Worm (Caenorhabditis elegans) whole organism, L1 larva: ENCODE data around the gene nhr-237.

Experiments used
- C16A3.4 ChIP-seq: fragments of 150-350 bp; optimal IDR thresholded peaks from 2 replicates; lab custom pipeline; 2014; ENCODE audit warnings: missing biosample characterization, missing genetic modification characterization
- F16B12.6 ChIP-seq: fragments of 150-350 bp; optimal IDR thresholded peaks from 2 replicates; lab custom pipeline; 2014; ENCODE audit warnings: missing biosample characterization, missing genetic modification characterization
- aly-2 ChIP-seq: fragments of 150-350 bp; optimal IDR thresholded peaks from 2 replicates; lab custom pipeline; 2014; ENCODE audit warnings: missing biosample characterization, missing genetic modification characterization
- blmp-1 ChIP-seq: fragments of 150-350 bp; optimal IDR thresholded peaks from 2 replicates; lab custom pipeline; 2014; ENCODE audit warnings: missing biosample characterization, missing genetic modification characterization
- ceh-63 ChIP-seq: fragments of 200-800 bp; sonication (Bioruptor generic); optimal IDR thresholded peaks from 2 replicates; lab custom pipeline; 2018; ENCODE audit warnings: mild to moderate bottlenecking, missing genetic modification characterization, missing compliant biosample characterization
- ceh-90 ChIP-seq: sonication (generic microtip); optimal IDR thresholded peaks from 2 replicates; lab custom pipeline; 2016; ENCODE audit warnings: missing genetic modification characterization, missing compliant biosample characterization
- dpl-1 ChIP-seq, 3 experiments: fragments of 150-350 bp in 2 of 3; sonication (generic microtip) in 1 of 3; optimal IDR thresholded peaks; 2 replicates each; lab custom pipeline; 2014 to 2017; ENCODE audit warnings: missing biosample characterization in 3 of 3, missing genetic modification characterization in 3 of 3, missing genetic modification reagents in 3 of 3
- dsc-1 ChIP-seq: sonication (generic microtip); optimal IDR thresholded peaks from 2 replicates; lab custom pipeline; 2016; ENCODE audit warnings: mild to moderate bottlenecking, missing genetic modification characterization, missing compliant biosample characterization
- efl-1 ChIP-seq, 4 experiments: fragments of 150-350 bp; optimal IDR thresholded peaks in 3 of 4; peaks in 1 of 4; 1 replicate in 1 of 4; 2 replicates in 3 of 4; lab custom pipeline; 2014; ENCODE audit warnings: missing biosample characterization in 2 of 4, missing genetic modification characterization in 2 of 4, missing genetic modification reagents in 2 of 4
- fkh-4 ChIP-seq: sonication (generic microtip); optimal IDR thresholded peaks from 2 replicates; lab custom pipeline; 2016; ENCODE audit warnings: missing compliant biosample characterization, missing genetic modification characterization, borderline replicate concordance
- fkh-8 ChIP-seq: sonication (generic microtip); optimal IDR thresholded peaks from 2 replicates; lab custom pipeline; 2016; ENCODE audit warnings: mild to moderate bottlenecking, missing genetic modification characterization, missing compliant biosample characterization
- grh-1 ChIP-seq: fragments of 200-800 bp; sonication (Bioruptor generic); IDR thresholded peaks from 2 replicates; pipeline ENCODE4 v1.3.6; 2022; ENCODE audit warnings: missing genetic modification reagents, missing genetic modification characterization, missing compliant biosample characterization
- hpl-2 ChIP-seq: fragments of 150-350 bp; optimal IDR thresholded peaks from 2 replicates; lab custom pipeline; 2014; ENCODE audit warnings: missing biosample characterization, missing genetic modification reagents, missing genetic modification characterization
- irx-1 ChIP-seq: sonication (generic microtip); optimal IDR thresholded peaks from 2 replicates; lab custom pipeline; 2016; ENCODE audit warnings: missing genetic modification characterization, missing compliant biosample characterization
- isw-1 ChIP-seq: fragments of 200-800 bp; sonication (Bioruptor generic); IDR thresholded peaks from 2 replicates; pipeline ENCODE4 v1.3.6; 2022; ENCODE audit warnings: missing genetic modification characterization, missing compliant biosample characterization
- lin-35 ChIP-seq, 2 experiments: fragments of 150-350 bp; optimal IDR thresholded peaks; 2 replicates each; lab custom pipeline; 2014; ENCODE audit warnings: missing biosample characterization in 2 of 2, missing genetic modification characterization in 2 of 2, missing genetic modification reagents in 2 of 2
- lin-39 ChIP-seq: fragments of 150-350 bp; optimal IDR thresholded peaks from 2 replicates; lab custom pipeline; 2014; ENCODE audit warnings: missing biosample characterization, missing genetic modification reagents, missing genetic modification characterization
- lir-3 ChIP-seq: sonication (generic microtip); optimal IDR thresholded peaks from 2 replicates; lab custom pipeline; 2016; ENCODE audit warnings: mild to moderate bottlenecking, missing genetic modification characterization, moderate library complexity, missing compliant biosample characterization; ENCODE audit not compliant: poor library complexity
- lsy-2 ChIP-seq, 2 experiments: fragments of 150-350 bp; optimal IDR thresholded peaks; 2 replicates each; lab custom pipeline; 2014; ENCODE audit warnings: missing biosample characterization in 2 of 2, missing genetic modification characterization in 2 of 2
- mab-9 ChIP-seq: fragments of 200-800 bp; sonication (Bioruptor generic); IDR thresholded peaks from 2 replicates; pipeline ENCODE4 v1.3.6; 2022; ENCODE audit warnings: missing genetic modification reagents, missing genetic modification characterization, missing compliant biosample characterization
- mep-1 ChIP-seq: fragments of 150-350 bp; optimal IDR thresholded peaks from 2 replicates; lab custom pipeline; 2014; ENCODE audit warnings: missing biosample characterization, missing genetic modification characterization
- nhr-11 ChIP-seq: fragments of 150-350 bp; optimal IDR thresholded peaks from 2 replicates; lab custom pipeline; 2014; ENCODE audit warnings: missing biosample characterization, missing genetic modification characterization
- nhr-12 ChIP-seq: sonication (generic microtip); optimal IDR thresholded peaks from 2 replicates; lab custom pipeline; 2017; ENCODE audit warnings: missing biosample characterization, missing genetic modification characterization
- nhr-19 ChIP-seq: fragments of 200-800 bp; sonication (Bioruptor generic); conservative IDR thresholded peaks from 2 replicates; pipeline ENCODE4 v1.3.6; 2022; ENCODE audit warnings: missing genetic modification characterization, missing compliant biosample characterization
- nhr-20 ChIP-seq: sonication (generic microtip); optimal IDR thresholded peaks from 2 replicates; lab custom pipeline; 2016; ENCODE audit warnings: mild to moderate bottlenecking, missing genetic modification characterization, missing compliant biosample characterization
- nhr-237 ChIP-seq: fragments of 150-350 bp; optimal IDR thresholded peaks from 2 replicates; lab custom pipeline; 2014; ENCODE audit warnings: missing biosample characterization, missing genetic modification characterization
- nhr-28 ChIP-seq: fragments of 150-350 bp; optimal IDR thresholded peaks from 2 replicates; lab custom pipeline; 2014; ENCODE audit warnings: missing biosample characterization, missing genetic modification characterization
- nhr-47 ChIP-seq: sonication (generic microtip); optimal IDR thresholded peaks from 2 replicates; lab custom pipeline; 2016; ENCODE audit warnings: mild to moderate bottlenecking, missing genetic modification characterization, moderate library complexity, missing compliant biosample characterization
- nhr-71 ChIP-seq: sonication (generic microtip); optimal IDR thresholded peaks from 2 replicates; lab custom pipeline; 2016; ENCODE audit warnings: mild to moderate bottlenecking, missing genetic modification characterization, moderate library complexity, missing compliant biosample characterization
- nhr-76 ChIP-seq: sonication (generic microtip); optimal IDR thresholded peaks from 2 replicates; lab custom pipeline; 2017; ENCODE audit warnings: missing biosample characterization, missing genetic modification characterization
- nhr-84 ChIP-seq: sonication (generic microtip); optimal IDR thresholded peaks from 2 replicates; lab custom pipeline; 2017; ENCODE audit warnings: missing biosample characterization, missing genetic modification characterization
- nhr-85 ChIP-seq: sonication (generic microtip); peaks from one replicate; lab custom pipeline; 2016; ENCODE audit warnings: missing genetic modification characterization, inconsistent platforms, missing compliant biosample characterization
- pax-3 ChIP-seq: fragments of 200-800 bp; sonication (Bioruptor generic); optimal IDR thresholded peaks from 2 replicates; lab custom pipeline; 2018; ENCODE audit warnings: mild to moderate bottlenecking, missing genetic modification characterization, moderate library complexity, missing compliant biosample characterization
- skn-1 ChIP-seq: fragments of 150-350 bp; optimal IDR thresholded peaks from 2 replicates; lab custom pipeline; 2014; ENCODE audit warnings: missing biosample characterization, missing genetic modification characterization
- snpc-4 ChIP-seq: fragments of 150-350 bp; optimal IDR thresholded peaks from 2 replicates; lab custom pipeline; 2014; ENCODE audit warnings: missing biosample characterization, missing genetic modification characterization
- snu-23 ChIP-seq: sonication (generic microtip); optimal IDR thresholded peaks from 2 replicates; lab custom pipeline; 2016; ENCODE audit warnings: missing genetic modification characterization, missing compliant biosample characterization
- sptf-1 ChIP-seq: fragments of 150-350 bp; optimal IDR thresholded peaks from 2 replicates; lab custom pipeline; 2014; ENCODE audit warnings: missing biosample characterization, missing genetic modification characterization
- tbx-2 ChIP-seq: sonication (generic microtip); optimal IDR thresholded peaks from 2 replicates; lab custom pipeline; 2016; ENCODE audit warnings: missing genetic modification characterization, missing compliant biosample characterization
- tlp-1 ChIP-seq: fragments of 150-350 bp; optimal IDR thresholded peaks from 2 replicates; lab custom pipeline; 2014; ENCODE audit warnings: missing biosample characterization, missing genetic modification characterization
- unc-130 ChIP-seq: fragments of 150-350 bp; optimal IDR thresholded peaks from 2 replicates; lab custom pipeline; 2017; ENCODE audit warnings: missing biosample characterization, missing genetic modification characterization, inconsistent platforms
- unc-98 ChIP-seq: fragments of 200-800 bp; sonication (Bioruptor generic); IDR thresholded peaks from 2 replicates; pipeline ENCODE4 v1.3.6; 2022; ENCODE audit warnings: missing genetic modification characterization, missing compliant biosample characterization
- ztf-11 ChIP-seq, 2 experiments: sonication (generic microtip); optimal IDR thresholded peaks; 2 replicates each; lab custom pipeline; 2016 to 2017; ENCODE audit warnings: missing genetic modification characterization in 2 of 2, missing biosample characterization in 1 of 2, missing compliant biosample characterization in 1 of 2
- ztf-4 ChIP-seq: fragments of 150-350 bp; optimal IDR thresholded peaks from 2 replicates; lab custom pipeline; 2014; ENCODE audit warnings: missing biosample characterization, missing genetic modification characterization

Gene nhr-237

ce11 chrV:1600561-1601088 lies 26.0 kb downstream of the nhr-237 start, which contains the start of gene F16B4.2:
Gene F16B4.2, plus strand, starts transcription at chrV:1601038.
- no peak for TF ChIP-seq unc-98 (GFP tag; lab: Robert Waterston, UW)
- TF ChIP-seq efl-1 (optimal IDR thresholded peaks at IDR 0.05; lab: Kevin White, UChicago) = no peak
- TF ChIP-seq efl-1 (GFP tag; optimal IDR thresholded peaks at IDR 0.05 in 1 of 2; lab: Kevin White, UChicago) = peak in 1 of 2 experiments; percentile 72
- no peak for TF ChIP-seq mab-9 (GFP tag; lab: Robert Waterston, UW)
- TF ChIP-seq nhr-47 (tag; lab: Kevin White, UChicago) = no peak

- TF ChIP-seq nhr-20 (peak; percentile 6), nhr-71 (tag; lab: Kevin White, UChicago) (peak; percentile 29), snu-23 (GFP tag; lab: Kevin White, UChicago) (peak; percentile 14), lin-35 (GFP tag; optimal IDR thresholded peaks at IDR 0.05; lab: Kevin White, UChicago) (peak in 1 of 2 experiments; percentile 28), efl-1 (optimal IDR thresholded peaks at IDR 0.05; lab: Kevin White, UChicago) (peak in 1 of 2 experiments; percentile 15), efl-1 (GFP tag; optimal IDR thresholded peaks at IDR 0.05 in 1 of 2; lab: Kevin White, UChicago) (peak in 1 of 2 experiments; percentile 87), dpl-1 (GFP tag; optimal IDR thresholded peaks at IDR 0.05; lab: Kevin White, UChicago) (peak in 1 of 3 experiments; percentile 20)
Observed at ce11 chrV:1599088-1599487, 27.5 kb downstream of the nhr-237 start.

- no peak for TF ChIP-seq lin-39
- TF ChIP-seq fkh-4 (tag; lab: Kevin White, UChicago) = no peak
- no peak for TF ChIP-seq isw-1
- no peak for TF ChIP-seq tlp-1
- no peak for TF ChIP-seq C16A3.4 (tag; lab: Kevin White, UChicago)
- TF ChIP-seq fkh-8 (tag; lab: Kevin White, UChicago) = no peak
- no peak for TF ChIP-seq lsy-2 (tag; optimal IDR thresholded peaks at IDR 0.05; lab: Kevin White, UChicago)
- TF ChIP-seq snu-23 (GFP tag; lab: Kevin White, UChicago) = no peak
- no peak for TF ChIP-seq unc-98 (GFP tag; lab: Robert Waterston, UW)
- TF ChIP-seq, all 84 proteins: peak for 0
Observed at ce11 chrV:1594554-1595092, 32.0 kb downstream of the nhr-237 start.

- TF ChIP-seq ztf-4 = no peak
- TF ChIP-seq blmp-1 (tag; lab: Kevin White, UChicago) = peak; percentile 75
- no peak for TF ChIP-seq aly-2
- TF ChIP-seq unc-130 (tag; lab: Kevin White, UChicago) = no peak
- TF ChIP-seq tbx-2 (tag; lab: Kevin White, UChicago) = no peak
- TF ChIP-seq nhr-71 (tag; lab: Kevin White, UChicago) = peak; percentile 17
- TF ChIP-seq nhr-28 (tag; lab: Kevin White, UChicago) = no peak
- TF ChIP-seq mep-1 = no peak
- TF ChIP-seq nhr-12 = no peak
- no peak for TF ChIP-seq tlp-1
- TF ChIP-seq lir-3 (tag; lab: Kevin White, UChicago) = no peak
- no peak for TF ChIP-seq lsy-2 (tag; optimal IDR thresholded peaks at IDR 0.05; lab: Kevin White, UChicago)
- TF ChIP-seq ceh-63 (GFP tag; lab: Kevin White, UChicago) = no peak
- no peak for TF ChIP-seq ztf-11 (tag; optimal IDR thresholded peaks at IDR 0.05; lab: Kevin White, UChicago)
- no peak for TF ChIP-seq irx-1 (tag; lab: Kevin White, UChicago)
- TF ChIP-seq C16A3.4 (tag; lab: Kevin White, UChicago) = no peak
- no peak for TF ChIP-seq dsc-1
- TF ChIP-seq nhr-19 (GFP tag; lab: Robert Waterston, UW) = no peak
- TF ChIP-seq nhr-20 = peak; percentile 45
- no peak for TF ChIP-seq grh-1 (GFP tag; lab: Robert Waterston, UW)
- TF ChIP-seq ceh-90 (tag; lab: Kevin White, UChicago) = no peak
- TF ChIP-seq nhr-11 (tag; lab: Kevin White, UChicago) = no peak
- no peak for TF ChIP-seq snpc-4
- peak in 1 of 2 experiments; percentile 18 for TF ChIP-seq lin-35 (GFP tag; optimal IDR thresholded peaks at IDR 0.05; lab: Kevin White, UChicago)
- no peak for TF ChIP-seq fkh-4 (tag; lab: Kevin White, UChicago)
- TF ChIP-seq nhr-237 = no peak
- TF ChIP-seq hpl-2 = no peak
- TF ChIP-seq skn-1 (tag; lab: Kevin White, UChicago) = no peak
- no peak for TF ChIP-seq sptf-1 (tag; lab: Kevin White, UChicago)
- no peak for TF ChIP-seq nhr-84 (tag; lab: Kevin White, UChicago)
- TF ChIP-seq pax-3 (tag; lab: Kevin White, UChicago) = no peak
- no peak for TF ChIP-seq F16B12.6
- TF ChIP-seq nhr-85 = peak; percentile 74
- peak; percentile 13 for TF ChIP-seq snu-23 (GFP tag; lab: Kevin White, UChicago)
- no peak for TF ChIP-seq lin-39
- no peak for TF ChIP-seq nhr-76
- TF ChIP-seq isw-1 = no peak
Observed at ce11 chrV:1593799-1594420, 32.7 kb downstream of the nhr-237 start, which contains the start of gene F16B4.4. Gene F16B4.4, plus strand, starts transcription at chrV:1594019.
